Fruit fly (Drosophila melanogaster) whole organism: ENCODE results near the gene CG31391.

Experiments used
- CG8478 ChIP-seq: fragments of >200 bp; optimal IDR thresholded peaks from 2 replicates; lab custom pipeline; 2018; ENCODE audit warnings: inconsistent platforms
- pan ChIP-seq: fragments of >200 bp; optimal IDR thresholded peaks from 2 replicates; lab custom pipeline; 2017
- psq ChIP-seq: fragments of >200 bp; optimal IDR thresholded peaks from 2 replicates; lab custom pipeline; 2017

DNA sequence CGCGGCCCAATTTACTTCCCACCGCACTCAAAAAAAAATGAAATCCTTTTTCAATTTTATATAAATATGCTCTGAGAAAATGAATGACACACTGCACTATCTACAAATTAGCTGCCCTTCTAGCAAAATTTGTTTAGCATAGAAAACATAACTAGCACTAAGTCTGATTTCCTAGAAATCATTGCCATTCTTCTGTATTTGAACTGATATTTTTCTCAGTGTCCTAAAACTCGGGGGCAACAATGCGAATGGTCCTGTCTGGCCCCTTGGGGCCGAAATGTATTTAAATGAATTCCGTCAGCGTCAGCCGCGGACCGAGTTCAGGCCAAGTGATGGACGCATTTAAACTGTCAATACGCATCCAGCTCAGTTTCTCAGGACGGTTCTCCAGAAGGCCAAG is 32.2 kb downstream of the CG31391 start:
- TF ChIP-seq CG8478 (lab: Kevin White, UChicago) (no peak), psq (lab: Kevin White, UChicago) (no peak), pan (lab: Kevin White, UChicago) (no peak)
